Comparison of ENCODE assay signal across 4 worm cellular contexts in the genomic region with DNA sequence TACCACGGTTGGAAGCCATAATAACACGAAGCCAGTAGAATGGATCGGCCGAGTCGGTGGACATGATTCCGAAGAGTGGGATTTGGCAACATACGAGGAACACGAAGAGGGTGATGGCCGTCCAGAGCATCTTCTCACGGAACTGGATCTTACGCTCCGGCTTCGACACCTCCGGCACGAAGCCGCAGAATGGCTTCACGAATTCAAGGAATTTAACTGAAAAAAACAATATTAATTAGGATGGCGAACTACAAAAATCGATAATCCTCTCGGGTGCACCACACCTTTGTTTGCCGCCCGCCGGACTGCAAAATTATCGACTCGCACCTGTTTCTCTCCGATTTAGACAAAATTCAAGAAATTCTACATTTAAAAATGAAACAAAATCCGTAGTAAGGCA.
A peak's percentile ranks its signal among the peaks of the same experiment; 100 is the strongest.
TF ChIP-seq lines count a peak whose summit lies in the region.

No protein-coding gene starts in this region.

TF ChIP-seq in whole organism, L2 larva, 48 proteins besides CTCF, POLR2A, EP300 and RAD21:
- 0 out of 2 replicates have a peak, but pooled peaks have one; percentile 62 for TF ChIP-seq ztf-1 (GFP tag; conservative IDR thresholded peaks at IDR 0.05; lab: Robert Waterston, UW)
- TF ChIP-seq egl-27 (tag; optimal IDR thresholded peaks at IDR 0.05; lab: Kevin White, UChicago) = no peak

TF ChIP-seq in whole organism, L4 larva, 104 proteins besides CTCF, POLR2A, EP300 and RAD21:
- peak; percentile 14 for TF ChIP-seq aha-1 (tag; lab: Kevin White, UChicago)
- no peak for TF ChIP-seq T20F7.1 (GFP tag; optimal IDR thresholded peaks at IDR 0.05; lab: Kevin White, UChicago)
- no peak for TF ChIP-seq F44E2.7 (GFP tag; IDR thresholded peaks at IDR 0.05; lab: Robert Waterston, UW)
- 0 out of 2 replicates have a peak, but pooled peaks have one; percentile 58 for TF ChIP-seq snpc-1.2 (GFP tag; IDR thresholded peaks at IDR 0.05; lab: Robert Waterston, UW)
- TF ChIP-seq zfp-3 (GFP tag; conservative IDR thresholded peaks at IDR 0.05; lab: Robert Waterston, UW) = 0 out of 2 replicates have a peak, but pooled peaks have one; percentile 21
- no peak for TF ChIP-seq zfp-2 (tag; optimal IDR thresholded peaks at IDR 0.05; lab: Kevin White, UChicago)
- TF ChIP-seq F37D6.2 (tag; optimal IDR thresholded peaks at IDR 0.05; lab: Kevin White, UChicago) = no peak
- no peak for TF ChIP-seq ZK337.2 (GFP tag; IDR thresholded peaks at IDR 0.05; lab: Robert Waterston, UW)

TF ChIP-seq in whole organism, midembryonic, 9 proteins besides CTCF, POLR2A, EP300 and RAD21:
- TF ChIP-seq klf-2 (GFP tag; conservative IDR thresholded peaks at IDR 0.05; lab: Robert Waterston, UW) (no peak), T22C8.4 (GFP tag; IDR thresholded peaks at IDR 0.05; lab: Robert Waterston, UW) (peak; percentile 40; the same call in 1 of the 2 replicates)

TF ChIP-seq in whole organism, young adult, 124 proteins besides CTCF, POLR2A, EP300 and RAD21:
- TF ChIP-seq egrh-3 (GFP tag; IDR thresholded peaks at IDR 0.05; lab: Robert Waterston, UW) = no peak
- TF ChIP-seq attf-6 (GFP tag; IDR thresholded peaks at IDR 0.05; lab: Robert Waterston, UW) = 0 out of 2 replicates have a peak, but pooled peaks have one; percentile 32
- no peak for TF ChIP-seq hlh-12 (tag; optimal IDR thresholded peaks at IDR 0.05; lab: Kevin White, UChicago)
- no peak for TF ChIP-seq mxl-1 (tag; optimal IDR thresholded peaks at IDR 0.05; lab: Kevin White, UChicago)
- no peak for TF ChIP-seq C17E4.6 (GFP tag; IDR thresholded peaks at IDR 0.05; lab: Robert Waterston, UW)
- no peak for TF ChIP-seq F57A8.1 (GFP tag; optimal IDR thresholded peaks at IDR 0.05; lab: Kevin White, UChicago)
- TF ChIP-seq unc-62 (GFP tag; optimal IDR thresholded peaks at IDR 0.05; lab: Kevin White, UChicago) = no peak
- TF ChIP-seq T07F8.4 (tag; optimal IDR thresholded peaks at IDR 0.05; lab: Kevin White, UChicago) = no peak
- TF ChIP-seq B0035.1 (tag; optimal IDR thresholded peaks at IDR 0.05; lab: Kevin White, UChicago) = no peak
- no peak for TF ChIP-seq mel-28 (tag; optimal IDR thresholded peaks at IDR 0.05; lab: Kevin White, UChicago; ENCODE audit: borderline replicate concordance)
- no peak for TF ChIP-seq nfya-2 (GFP tag; IDR thresholded peaks at IDR 0.05; lab: Robert Waterston, UW)
- TF ChIP-seq lin-26 (GFP tag; IDR thresholded peaks at IDR 0.05; lab: Robert Waterston, UW) = no peak
- 0 out of 2 replicates have a peak, but pooled peaks have one; percentile 23 for TF ChIP-seq pbrm-1 (GFP tag; IDR thresholded peaks at IDR 0.05; lab: Robert Waterston, UW)
- TF ChIP-seq cebp-1 (GFP tag; IDR thresholded peaks at IDR 0.05; lab: Robert Waterston, UW) = no peak
- no peak for TF ChIP-seq cebp-1 (tag; optimal IDR thresholded peaks at IDR 0.05; lab: Kevin White, UChicago)
- peak; percentile 13; the same call in 1 of the 2 replicates for TF ChIP-seq mcd-1 (GFP tag; IDR thresholded peaks at IDR 0.05; lab: Robert Waterston, UW)
- no peak for TF ChIP-seq D2030.7 (GFP tag; IDR thresholded peaks at IDR 0.05; lab: Robert Waterston, UW)
- no peak for TF ChIP-seq madf-8 (GFP tag; conservative IDR thresholded peaks at IDR 0.05; lab: Robert Waterston, UW)
- no peak for TF ChIP-seq F33H1.4 (GFP tag; IDR thresholded peaks at IDR 0.05; lab: Robert Waterston, UW)
- TF ChIP-seq chd-7 (tag; optimal IDR thresholded peaks at IDR 0.05; lab: Kevin White, UChicago) = no peak
- TF ChIP-seq egl-18 (GFP tag; IDR thresholded peaks at IDR 0.05; lab: Robert Waterston, UW) = no peak
- no peak for TF ChIP-seq ets-4 (GFP tag; optimal IDR thresholded peaks at IDR 0.05; lab: Kevin White, UChicago)
- no peak for TF ChIP-seq ceh-79 (tag; optimal IDR thresholded peaks at IDR 0.05; lab: Kevin White, UChicago)
- TF ChIP-seq zim-3 (tag; optimal IDR thresholded peaks at IDR 0.05; lab: Kevin White, UChicago) = no peak
- no peak for TF ChIP-seq snpc-3.4 (tag; optimal IDR thresholded peaks at IDR 0.05; lab: Kevin White, UChicago)
- no peak for TF ChIP-seq hmg-1.2 (GFP tag; IDR thresholded peaks at IDR 0.05; lab: Robert Waterston, UW)
